Worm (Caenorhabditis elegans) whole organism, L4 larva: Measurements from ENCODE around the gene F42G2.2.
A peak's percentile ranks its signal among the peaks of the same experiment; 100 is the strongest.

Source experiments
- aly-2 ChIP-seq: sonication (generic microtip); optimal IDR thresholded peaks from 2 replicates; lab custom pipeline; 2018; ENCODE audit warnings: missing biosample characterization, missing genetic modification characterization
- attf-4 ChIP-seq: sonication (generic microtip); optimal IDR thresholded peaks from 3 replicates; lab custom pipeline; 2017; ENCODE audit warnings: missing biosample characterization, missing genetic modification characterization
- nhr-77 ChIP-seq: fragments of 150-350 bp; optimal IDR thresholded peaks from 2 replicates; lab custom pipeline; 2014; ENCODE audit warnings: missing biosample characterization, missing genetic modification characterization
- pha-4 ChIP-seq, 2 experiments: fragments of 150-350 bp in 1 of 2; fragments of 200-800 bp in 1 of 2; sonication (Bioruptor generic) in 1 of 2; IDR thresholded peaks in 1 of 2; optimal IDR thresholded peaks in 1 of 2; 2 replicates each; pipeline versions ENCODE4 v1.3.6 to Lab custom; 2014 to 2022; ENCODE audit warnings: missing genetic modification characterization in 2 of 2, missing genetic modification reagents in 2 of 2, missing biosample characterization in 1 of 2, missing compliant biosample characterization in 1 of 2
- snpc-4 ChIP-seq: fragments of 150-350 bp; optimal IDR thresholded peaks from 2 replicates; lab custom pipeline; 2014; ENCODE audit warnings: missing biosample characterization, missing genetic modification characterization
- unc-39 ChIP-seq: sonication (generic microtip); optimal IDR thresholded peaks from 2 replicates; lab custom pipeline; 2017; ENCODE audit warnings: missing biosample characterization, missing genetic modification characterization

ce11 chrII:2415439-2415838 is 6.6 kb upstream of the F42G2.2 start, which contains the start of gene fbxa-4:
- TF ChIP-seq aly-2 (no peak), pha-4 (GFP tag; IDR thresholded peaks at IDR 0.05; lab: Robert Waterston, UW) (no peak), pha-4 (tag; optimal IDR thresholded peaks at IDR 0.05; lab: Kevin White, UChicago) (no peak), unc-39 (tag; lab: Kevin White, UChicago) (no peak), nhr-77 (peak; percentile 67), attf-4 (tag; lab: Kevin White, UChicago) (no peak), snpc-4 (tag; lab: Kevin White, UChicago) (no peak)
